Worm (Caenorhabditis elegans) whole organism, L1 larva: ENCODE data around the gene fip-2.

Experiments
- C04F5.9 ChIP-seq: sonication (generic microtip); optimal IDR thresholded peaks from 2 replicates; lab custom pipeline; 2016; ENCODE audit warnings: missing genetic modification characterization, missing compliant biosample characterization
- C16A3.4 ChIP-seq: fragments of 150-350 bp; optimal IDR thresholded peaks from 2 replicates; lab custom pipeline; 2014; ENCODE audit warnings: missing biosample characterization, missing genetic modification characterization
- aha-1 ChIP-seq: fragments of 150-350 bp; optimal IDR thresholded peaks from 2 replicates; lab custom pipeline; 2014; ENCODE audit warnings: missing biosample characterization, missing genetic modification characterization
- aly-2 ChIP-seq: fragments of 150-350 bp; optimal IDR thresholded peaks from 2 replicates; lab custom pipeline; 2014; ENCODE audit warnings: missing biosample characterization, missing genetic modification characterization
- ama-1 ChIP-seq: fragments of 150-350 bp; optimal IDR thresholded peaks from 2 replicates; lab custom pipeline; 2014
- blmp-1 ChIP-seq: fragments of 150-350 bp; optimal IDR thresholded peaks from 2 replicates; lab custom pipeline; 2014; ENCODE audit warnings: missing biosample characterization, missing genetic modification characterization
- ceh-88 ChIP-seq: fragments of 200-800 bp; sonication (Bioruptor generic); IDR thresholded peaks from 2 replicates; pipeline ENCODE4 v1.3.6; 2022; ENCODE audit warnings: missing genetic modification characterization, missing compliant biosample characterization
- dsc-1 ChIP-seq: sonication (generic microtip); optimal IDR thresholded peaks from 2 replicates; lab custom pipeline; 2016; ENCODE audit warnings: mild to moderate bottlenecking, missing genetic modification characterization, missing compliant biosample characterization
- efl-1 ChIP-seq, 4 experiments: fragments of 150-350 bp; optimal IDR thresholded peaks in 3 of 4; peaks in 1 of 4; 1 replicate in 1 of 4; 2 replicates in 3 of 4; lab custom pipeline; 2014; ENCODE audit warnings: missing biosample characterization in 2 of 4, missing genetic modification characterization in 2 of 4, missing genetic modification reagents in 2 of 4
- elt-2 ChIP-seq: sonication (generic microtip); optimal IDR thresholded peaks from 2 replicates; lab custom pipeline; 2016; ENCODE audit warnings: missing genetic modification characterization, mild to moderate bottlenecking, inconsistent platforms, missing compliant biosample characterization, missing genetic modification reagents
- elt-3 ChIP-seq, 6 experiments: fragments of 150-350 bp in 1 of 6; sonication (generic microtip); optimal IDR thresholded peaks; 2 replicates each; lab custom pipeline; 2017 to 2018; ENCODE audit warnings: missing biosample characterization in 6 of 6, missing genetic modification characterization in 6 of 6, inconsistent platforms in 1 of 6
- ets-5 ChIP-seq: fragments of 200-800 bp; sonication (Bioruptor generic); IDR thresholded peaks from 2 replicates; pipeline ENCODE4 v1.3.6; 2022; ENCODE audit warnings: missing genetic modification characterization, missing compliant biosample characterization
- fkh-10 ChIP-seq: sonication (generic microtip); optimal IDR thresholded peaks from 2 replicates; lab custom pipeline; 2017; ENCODE audit warnings: missing biosample characterization, missing genetic modification reagents, missing genetic modification characterization
- fkh-4 ChIP-seq: sonication (generic microtip); optimal IDR thresholded peaks from 2 replicates; lab custom pipeline; 2016; ENCODE audit warnings: missing compliant biosample characterization, missing genetic modification characterization, borderline replicate concordance
- fkh-8 ChIP-seq: sonication (generic microtip); optimal IDR thresholded peaks from 2 replicates; lab custom pipeline; 2016; ENCODE audit warnings: mild to moderate bottlenecking, missing genetic modification characterization, missing compliant biosample characterization
- grh-1 ChIP-seq: fragments of 200-800 bp; sonication (Bioruptor generic); IDR thresholded peaks from 2 replicates; pipeline ENCODE4 v1.3.6; 2022; ENCODE audit warnings: missing genetic modification reagents, missing genetic modification characterization, missing compliant biosample characterization
- hpl-2 ChIP-seq: fragments of 150-350 bp; optimal IDR thresholded peaks from 2 replicates; lab custom pipeline; 2014; ENCODE audit warnings: missing biosample characterization, missing genetic modification reagents, missing genetic modification characterization
- isw-1 ChIP-seq: fragments of 200-800 bp; sonication (Bioruptor generic); IDR thresholded peaks from 2 replicates; pipeline ENCODE4 v1.3.6; 2022; ENCODE audit warnings: missing genetic modification characterization, missing compliant biosample characterization
- jun-1 ChIP-seq: fragments of 150-350 bp; optimal IDR thresholded peaks from 2 replicates; lab custom pipeline; 2014; ENCODE audit warnings: missing biosample characterization, missing genetic modification reagents, missing genetic modification characterization
- lin-13 ChIP-seq: fragments of 150-350 bp; optimal IDR thresholded peaks from 2 replicates; lab custom pipeline; 2014; ENCODE audit warnings: missing biosample characterization, missing genetic modification reagents, missing genetic modification characterization
- lin-14 ChIP-seq: fragments of 200-800 bp; sonication (Bioruptor generic); optimal IDR thresholded peaks from 2 replicates; lab custom pipeline; 2018; ENCODE audit warnings: mild to moderate bottlenecking, missing genetic modification characterization, moderate library complexity, missing compliant biosample characterization
- lin-35 ChIP-seq, 2 experiments: fragments of 150-350 bp; optimal IDR thresholded peaks; 2 replicates each; lab custom pipeline; 2014; ENCODE audit warnings: missing biosample characterization in 2 of 2, missing genetic modification characterization in 2 of 2, missing genetic modification reagents in 2 of 2
- lsy-2 ChIP-seq, 2 experiments: fragments of 150-350 bp; optimal IDR thresholded peaks; 2 replicates each; lab custom pipeline; 2014; ENCODE audit warnings: missing biosample characterization in 2 of 2, missing genetic modification characterization in 2 of 2
- mdl-1 ChIP-seq, 2 experiments: fragments of 150-350 bp; optimal IDR thresholded peaks; 2 replicates each; lab custom pipeline; 2014 to 2017; ENCODE audit warnings: missing biosample characterization in 2 of 2, missing genetic modification characterization in 2 of 2, inconsistent platforms in 1 of 2
- mep-1 ChIP-seq: fragments of 150-350 bp; optimal IDR thresholded peaks from 2 replicates; lab custom pipeline; 2014; ENCODE audit warnings: missing biosample characterization, missing genetic modification characterization
- nhr-11 ChIP-seq: fragments of 150-350 bp; optimal IDR thresholded peaks from 2 replicates; lab custom pipeline; 2014; ENCODE audit warnings: missing biosample characterization, missing genetic modification characterization
- nhr-19 ChIP-seq: fragments of 200-800 bp; sonication (Bioruptor generic); conservative IDR thresholded peaks from 2 replicates; pipeline ENCODE4 v1.3.6; 2022; ENCODE audit warnings: missing genetic modification characterization, missing compliant biosample characterization
- nhr-20 ChIP-seq: sonication (generic microtip); optimal IDR thresholded peaks from 2 replicates; lab custom pipeline; 2016; ENCODE audit warnings: mild to moderate bottlenecking, missing genetic modification characterization, missing compliant biosample characterization
- nhr-28 ChIP-seq: fragments of 150-350 bp; optimal IDR thresholded peaks from 2 replicates; lab custom pipeline; 2014; ENCODE audit warnings: missing biosample characterization, missing genetic modification characterization
- nhr-47 ChIP-seq: sonication (generic microtip); optimal IDR thresholded peaks from 2 replicates; lab custom pipeline; 2016; ENCODE audit warnings: mild to moderate bottlenecking, missing genetic modification characterization, moderate library complexity, missing compliant biosample characterization
- nhr-71 ChIP-seq: sonication (generic microtip); optimal IDR thresholded peaks from 2 replicates; lab custom pipeline; 2016; ENCODE audit warnings: mild to moderate bottlenecking, missing genetic modification characterization, moderate library complexity, missing compliant biosample characterization
- nhr-84 ChIP-seq: sonication (generic microtip); optimal IDR thresholded peaks from 2 replicates; lab custom pipeline; 2017; ENCODE audit warnings: missing biosample characterization, missing genetic modification characterization
- nhr-85 ChIP-seq: sonication (generic microtip); peaks from one replicate; lab custom pipeline; 2016; ENCODE audit warnings: missing genetic modification characterization, inconsistent platforms, missing compliant biosample characterization
- nhr-90 ChIP-seq: sonication (generic microtip); optimal IDR thresholded peaks from 2 replicates; lab custom pipeline; 2016; ENCODE audit warnings: mild to moderate bottlenecking, missing genetic modification characterization, missing compliant biosample characterization; ENCODE audit not compliant: poor library complexity
- pag-3 ChIP-seq: sonication (generic microtip); optimal IDR thresholded peaks from 2 replicates; lab custom pipeline; 2017; ENCODE audit warnings: missing genetic modification characterization, mild to moderate bottlenecking, missing compliant biosample characterization, antibody characterized with exemption, borderline replicate concordance; ENCODE audit not compliant: insufficient read depth
- pqm-1 ChIP-seq: sonication (generic microtip); optimal IDR thresholded peaks from 3 replicates; lab custom pipeline; 2017; ENCODE audit warnings: missing biosample characterization, missing genetic modification characterization
- snu-23 ChIP-seq: sonication (generic microtip); optimal IDR thresholded peaks from 2 replicates; lab custom pipeline; 2016; ENCODE audit warnings: missing genetic modification characterization, missing compliant biosample characterization
- swsn-7 ChIP-seq: sonication (generic microtip); optimal IDR thresholded peaks from 2 replicates; lab custom pipeline; 2016; ENCODE audit warnings: missing genetic modification characterization, missing compliant biosample characterization
- tbx-2 ChIP-seq: sonication (generic microtip); optimal IDR thresholded peaks from 2 replicates; lab custom pipeline; 2016; ENCODE audit warnings: missing genetic modification characterization, missing compliant biosample characterization
- tlp-1 ChIP-seq: fragments of 150-350 bp; optimal IDR thresholded peaks from 2 replicates; lab custom pipeline; 2014; ENCODE audit warnings: missing biosample characterization, missing genetic modification characterization
- unc-130 ChIP-seq: fragments of 150-350 bp; optimal IDR thresholded peaks from 2 replicates; lab custom pipeline; 2017; ENCODE audit warnings: missing biosample characterization, missing genetic modification characterization, inconsistent platforms
- zag-1 ChIP-seq: fragments of 150-350 bp; optimal IDR thresholded peaks from 2 replicates; lab custom pipeline; 2014; ENCODE audit warnings: missing biosample characterization, missing genetic modification characterization
- zip-4 ChIP-seq: fragments of 200-800 bp; sonication (Bioruptor generic); optimal IDR thresholded peaks from 2 replicates; lab custom pipeline; 2018; ENCODE audit warnings: mild to moderate bottlenecking, missing genetic modification characterization, moderate library complexity, missing compliant biosample characterization
- ztf-4 ChIP-seq: fragments of 150-350 bp; optimal IDR thresholded peaks from 2 replicates; lab custom pipeline; 2014; ENCODE audit warnings: missing biosample characterization, missing genetic modification characterization

Gene fip-2

DNA sequence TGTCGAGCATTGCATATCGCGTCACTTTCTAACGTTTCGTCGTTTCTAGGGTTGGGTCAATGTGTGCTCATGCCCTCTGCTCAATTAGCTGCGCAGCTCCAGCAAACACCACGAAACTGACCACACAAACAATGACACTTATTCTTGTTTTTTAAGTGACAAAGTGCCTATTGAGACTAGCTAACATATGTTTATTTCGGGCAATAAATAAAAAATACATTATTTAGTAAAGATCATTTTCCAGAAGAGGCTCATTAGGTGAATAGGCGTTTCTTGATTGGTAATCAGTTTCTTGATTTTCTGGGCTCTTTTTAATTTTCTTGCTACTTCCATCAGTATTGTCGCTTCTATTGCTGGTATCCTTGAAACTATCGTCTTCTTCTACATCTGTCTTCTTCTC is 1.9 kb downstream of the fip-2 start, which contains the start of gene T27E4.5:
TSS of gene T27E4.5 (minus strand) at position 101 of the 400 bp plus-strand sequence.
- TF ChIP-seq pqm-1 (tag; lab: Kevin White, UChicago) (no peak), aha-1 (tag; lab: Kevin White, UChicago) (no peak)

DNA sequence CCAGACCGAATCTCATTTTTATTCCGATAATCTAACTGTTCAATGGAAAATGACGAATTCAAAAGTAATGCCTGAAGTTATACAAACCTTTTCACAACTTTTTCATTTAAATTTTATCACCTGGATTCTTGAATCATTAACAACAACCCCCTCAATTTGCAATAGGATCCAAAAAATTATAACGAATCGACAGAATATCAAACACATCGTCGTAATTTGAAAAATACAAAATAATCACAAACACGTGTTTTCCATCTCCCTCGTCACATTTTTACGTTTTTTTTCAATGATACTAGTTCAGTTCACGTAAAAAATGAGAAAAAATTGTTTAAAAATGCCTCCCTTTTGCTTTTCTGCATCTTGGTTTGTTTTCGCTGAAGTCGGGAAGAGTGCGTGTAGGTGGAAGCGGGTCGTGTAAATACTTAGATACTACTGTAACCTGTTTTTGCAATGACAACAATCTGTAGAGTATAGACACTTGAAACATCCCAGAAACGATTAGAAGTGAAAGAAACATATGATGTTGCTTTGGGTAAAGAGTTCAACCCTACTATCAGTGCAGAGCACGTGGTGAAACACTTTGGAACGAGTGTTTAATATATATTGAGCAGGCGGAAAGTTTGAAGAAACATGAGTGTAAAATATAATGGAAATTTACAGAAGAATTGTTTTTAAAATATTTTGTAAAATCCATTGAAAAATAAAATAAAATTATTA is 5.7 kb downstream of the fip-2 start, which contains the start of gene oac-50:
TSS of gene oac-50 (minus strand) at position 219 of the 717 bp plus-strand sequence.
- TF ChIP-seq nhr-28 (tag; lab: Kevin White, UChicago) (no peak), unc-130 (tag; lab: Kevin White, UChicago) (no peak), lsy-2 (tag; optimal IDR thresholded peaks at IDR 0.05; lab: Kevin White, UChicago) (peak in 1 of 2 experiments; percentile 24), tbx-2 (tag; lab: Kevin White, UChicago) (peak; percentile 14), ets-5 (no peak), ztf-4 (tag; lab: Kevin White, UChicago) (no peak), nhr-84 (tag; lab: Kevin White, UChicago) (no peak), isw-1 (GFP tag; lab: Robert Waterston, UW) (no peak), aly-2 (tag; lab: Kevin White, UChicago) (no peak), lin-35 (GFP tag; optimal IDR thresholded peaks at IDR 0.05; lab: Kevin White, UChicago) (peak in 1 of 2 experiments; percentile 12), grh-1 (GFP tag; lab: Robert Waterston, UW) (no peak), mdl-1 (tag; optimal IDR thresholded peaks at IDR 0.05; lab: Kevin White, UChicago) (peak in 1 of 2 experiments; percentile 22)

DNA sequence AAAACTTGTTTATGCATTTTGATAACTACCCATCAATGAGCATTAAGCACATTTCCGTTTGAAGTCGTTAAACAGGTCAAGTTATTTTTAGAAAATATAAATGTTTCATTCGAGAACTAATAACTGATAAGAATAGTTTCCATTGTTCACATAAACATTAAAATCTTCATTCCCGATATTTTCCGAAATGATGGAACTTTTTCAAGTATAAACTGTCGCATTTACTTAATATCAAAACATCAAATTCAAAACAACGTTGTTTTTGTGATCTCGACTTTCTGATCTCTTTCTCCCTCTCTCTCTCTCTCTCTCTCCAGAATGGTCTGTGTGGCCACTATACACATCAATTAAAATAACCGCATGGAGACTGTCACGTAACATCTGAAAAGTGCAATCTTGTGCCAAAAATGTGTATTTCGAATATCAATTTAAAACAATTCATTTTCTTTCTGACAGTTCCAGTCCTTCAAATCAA is 6.6 kb downstream of the fip-2 start:
- TF ChIP-seq nhr-85 (tag; lab: Kevin White, UChicago): peak; percentile 68
- TF ChIP-seq lin-13: peak; percentile 11
- TF ChIP-seq elt-2 (tag; lab: Kevin White, UChicago): peak; percentile 21
- TF ChIP-seq zip-4 (GFP tag; lab: Kevin White, UChicago): no peak
- peak; percentile 19 for TF ChIP-seq nhr-47
- peak in 1 of 6 experiments; percentile 25 for TF ChIP-seq elt-3 (tag; optimal IDR thresholded peaks at IDR 0.05; lab: Kevin White, UChicago)
- TF ChIP-seq ama-1 (lab: Kevin White, UChicago): peak; percentile 64
- TF ChIP-seq tlp-1 (tag; lab: Kevin White, UChicago): no peak
- TF ChIP-seq nhr-71 (tag; lab: Kevin White, UChicago): peak; percentile 38
- TF ChIP-seq mep-1 (tag; lab: Kevin White, UChicago): peak; percentile 24
- peak; percentile 21 for TF ChIP-seq nhr-19 (GFP tag; lab: Robert Waterston, UW)
- peak in 1 of 2 experiments; percentile 40 for TF ChIP-seq lsy-2 (tag; optimal IDR thresholded peaks at IDR 0.05; lab: Kevin White, UChicago)
- no peak for TF ChIP-seq fkh-10 (GFP tag; lab: Kevin White, UChicago)
- peak; percentile 30 for TF ChIP-seq blmp-1 (tag; lab: Kevin White, UChicago)
- TF ChIP-seq pqm-1 (tag; lab: Kevin White, UChicago): no peak
- peak; percentile 15 for TF ChIP-seq nhr-90 (tag; lab: Kevin White, UChicago)
- no peak for TF ChIP-seq ceh-88
- TF ChIP-seq tbx-2 (tag; lab: Kevin White, UChicago): peak; percentile 38
- TF ChIP-seq lin-35 (GFP tag; optimal IDR thresholded peaks at IDR 0.05; lab: Kevin White, UChicago): peak in 1 of 2 experiments; percentile 28
- TF ChIP-seq nhr-20 (tag; lab: Kevin White, UChicago): peak; percentile 43
- no peak for TF ChIP-seq jun-1 (tag; lab: Kevin White, UChicago)
- TF ChIP-seq C16A3.4 (tag; lab: Kevin White, UChicago): peak; percentile 31
- TF ChIP-seq snu-23 (GFP tag; lab: Kevin White, UChicago): peak; percentile 29
- TF ChIP-seq lin-14 (GFP tag; lab: Kevin White, UChicago): peak; percentile 17

DNA sequence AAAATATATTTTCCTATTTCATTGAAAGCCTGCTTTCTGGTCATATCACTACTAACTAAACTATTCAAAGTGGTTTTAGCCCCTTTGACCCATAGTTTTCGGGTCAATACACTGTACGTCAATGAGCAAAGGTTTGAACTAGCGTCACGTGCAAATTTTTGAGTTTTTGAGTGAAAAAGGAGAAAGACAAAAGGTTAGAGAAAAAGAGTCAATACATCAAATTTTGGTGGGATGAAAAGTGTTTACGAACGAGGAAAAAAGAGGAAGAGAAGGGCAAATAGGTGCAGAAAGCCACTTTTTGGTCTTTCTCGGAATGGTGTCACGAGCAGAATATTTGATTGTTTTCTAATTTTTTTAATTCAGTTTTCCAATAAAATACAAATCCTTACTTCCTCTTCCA is 8.0 kb downstream of the fip-2 start:
- TF ChIP-seq fkh-8 (tag; lab: Kevin White, UChicago) (peak; percentile 42), pag-3 (no peak), zag-1 (no peak), jun-1 (tag; lab: Kevin White, UChicago) (no peak), efl-1 (optimal IDR thresholded peaks at IDR 0.05; lab: Kevin White, UChicago) (no peak), efl-1 (GFP tag; optimal IDR thresholded peaks at IDR 0.05 in 1 of 2; lab: Kevin White, UChicago) (peak in 1 of 2 experiments; percentile 87), lin-35 (GFP tag; optimal IDR thresholded peaks at IDR 0.05; lab: Kevin White, UChicago) (peak in 1 of 2 experiments; percentile 16), swsn-7 (tag; lab: Kevin White, UChicago) (no peak), fkh-4 (tag; lab: Kevin White, UChicago) (no peak), hpl-2 (GFP tag; lab: Kevin White, UChicago) (no peak), nhr-11 (tag; lab: Kevin White, UChicago) (no peak), lsy-2 (tag; optimal IDR thresholded peaks at IDR 0.05; lab: Kevin White, UChicago) (peak; percentile 4 to 35), nhr-28 (tag; lab: Kevin White, UChicago) (no peak), C04F5.9 (tag; lab: Kevin White, UChicago) (no peak), grh-1 (GFP tag; lab: Robert Waterston, UW) (no peak), nhr-85 (tag; lab: Kevin White, UChicago) (no peak), dsc-1 (tag; lab: Kevin White, UChicago) (peak; percentile 7), ama-1 (lab: Kevin White, UChicago) (no peak)
